Fruit fly (Drosophila melanogaster): ENCODE measurements around the gene JTBR.

The JTBR gene

DNA sequence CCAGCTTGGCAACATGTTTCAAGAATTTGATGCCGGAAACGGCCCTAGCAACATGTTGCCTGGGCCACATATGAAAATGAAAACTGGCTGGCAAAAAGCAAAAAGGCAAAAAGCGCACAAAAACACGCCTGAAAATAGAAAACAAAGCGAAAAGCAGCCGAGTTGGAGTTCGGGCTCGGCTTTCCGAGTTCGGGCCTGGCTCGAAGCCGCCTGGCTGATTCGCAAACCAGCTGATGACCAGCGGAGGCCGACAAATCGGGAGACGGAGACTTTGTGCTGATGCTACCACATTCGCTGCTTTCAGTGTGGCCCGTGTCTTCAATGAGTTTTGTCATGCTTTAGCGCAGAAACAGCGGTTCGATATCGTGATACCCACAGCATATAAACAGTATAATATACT is 7.6 kb upstream of the JTBR start, which contains the start of gene GV1 (continued):
- TF ChIP-seq pita (GFP tag; optimal IDR thresholded peaks at IDR 0.05): no peak
- no peak for TF ChIP-seq mam (GFP tag; optimal IDR thresholded peaks at IDR 0.05)
- TF ChIP-seq sqz (GFP tag; optimal IDR thresholded peaks at IDR 0.05): no peak
- TF ChIP-seq gem (tag; optimal IDR thresholded peaks at IDR 0.05): no peak
- no peak for TF ChIP-seq CG30403 (GFP tag; optimal IDR thresholded peaks at IDR 0.05)
- TF ChIP-seq Drgx (GFP tag; IDR thresholded peaks at IDR 0.05): peak; percentile 62
- no peak for TF ChIP-seq NC2β (GFP tag; optimal IDR thresholded peaks at IDR 0.05)
- no peak for TF ChIP-seq CG12299 (tag; optimal IDR thresholded peaks at IDR 0.05)
- TF ChIP-seq Dp (GFP tag; optimal IDR thresholded peaks at IDR 0.05): no peak
- TF ChIP-seq pan (optimal IDR thresholded peaks at IDR 0.05): no peak
- TF ChIP-seq pan (GFP tag; optimal IDR thresholded peaks at IDR 0.05 in 1 of 2, IDR thresholded peaks at IDR 0.05 in 1 of 2): no peak

dm6 chr3L:1808631-1809030 is 6.0 kb upstream of the JTBR start:
- TF ChIP-seq CG30020 (tag; optimal IDR thresholded peaks at IDR 0.05) (peak; percentile 24), CG9817 (tag; optimal IDR thresholded peaks at IDR 0.05) (peak; percentile 86), CG14860 (GFP tag; IDR thresholded peaks at IDR 0.05; ENCODE audit: partially characterized antibody) (no peak), Mrtf (GFP tag; IDR thresholded peaks at IDR 0.05) (peak; percentile 90), CoRest (tag; optimal IDR thresholded peaks at IDR 0.05) (peak; percentile 90), CG6854 (GFP tag; optimal IDR thresholded peaks at IDR 0.05) (peak; percentile 73), CG10543 (GFP tag; optimal IDR thresholded peaks at IDR 0.05) (peak; percentile 19), da (GFP tag; optimal IDR thresholded peaks at IDR 0.05) (peak; percentile 7), lov (optimal IDR thresholded peaks at IDR 0.05) (no peak), lov (GFP tag; IDR thresholded peaks at IDR 0.05) (peak; percentile 91), dmrt99B (tag; optimal IDR thresholded peaks at IDR 0.05) (peak; percentile 92), CG14441 (GFP tag; IDR thresholded peaks at IDR 0.05) (peak; percentile 95), Oaz (GFP tag; IDR thresholded peaks at IDR 0.05) (peak; percentile 88), CG9215 (GFP tag; IDR thresholded peaks at IDR 0.05) (peak; percentile 82), CG2712 (tag; optimal IDR thresholded peaks at IDR 0.05) (peak; percentile 89), sima (GFP tag; optimal IDR thresholded peaks at IDR 0.05) (peak; percentile 68), Pdp1 (GFP tag; optimal IDR thresholded peaks at IDR 0.05) (peak; percentile 89), fd96Cb (tag; optimal IDR thresholded peaks at IDR 0.05) (peak; percentile 84), pum (GFP tag; optimal IDR thresholded peaks at IDR 0.05) (peak; percentile 86), shn (GFP tag; optimal IDR thresholded peaks at IDR 0.05) (peak; percentile 80), CG14050 (GFP tag; IDR thresholded peaks at IDR 0.05) (peak; percentile 90), Gsc (GFP tag; IDR thresholded peaks at IDR 0.05) (peak; percentile 78), Ets97D (GFP tag; optimal IDR thresholded peaks at IDR 0.05) (peak; percentile 67), CG6683 (GFP tag; optimal IDR thresholded peaks at IDR 0.05) (peak; percentile 70), CG43689 (GFP tag; IDR thresholded peaks at IDR 0.05) (peak; percentile 75), ems (GFP tag; optimal IDR thresholded peaks at IDR 0.05) (peak; percentile 87), CG16815 (GFP tag; optimal IDR thresholded peaks at IDR 0.05) (peak; percentile 70), luna (GFP tag; optimal IDR thresholded peaks at IDR 0.05) (peak; percentile 41), TFAM (GFP tag; optimal IDR thresholded peaks at IDR 0.05) (peak; percentile 26), toy (GFP tag; IDR thresholded peaks at IDR 0.05) (peak; percentile 79), CG3281 (GFP tag; optimal IDR thresholded peaks at IDR 0.05) (peak; percentile 84), CG31224 (GFP tag; IDR thresholded peaks at IDR 0.05) (peak; percentile 87), Trl (optimal IDR thresholded peaks at IDR 0.05) (no peak), Trl (GFP tag; optimal IDR thresholded peaks at IDR 0.05) (peak; percentile 91), CG10431 (GFP tag; optimal IDR thresholded peaks at IDR 0.05) (no peak), CG16779 (GFP tag; IDR thresholded peaks at IDR 0.05) (peak; percentile 88), Bteb2 (GFP tag; optimal IDR thresholded peaks at IDR 0.05) (peak; percentile 87), lilli (GFP tag; optimal IDR thresholded peaks at IDR 0.05) (peak; percentile 92), CG9609 (GFP tag; optimal IDR thresholded peaks at IDR 0.05) (peak; percentile 83), CG10979 (tag; optimal IDR thresholded peaks at IDR 0.05) (peak; percentile 83), zfh1 (GFP tag; IDR thresholded peaks at IDR 0.05) (peak; percentile 92)
